Worm (Caenorhabditis elegans) whole organism, L2 larva: ENCODE data around the gene F54D5.17.

ENCODE experiments used
- C34F6.9 ChIP-seq: fragments of 150-350 bp; optimal IDR thresholded peaks from 2 replicates; lab custom pipeline; 2014; ENCODE audit warnings: missing biosample characterization, missing genetic modification characterization
- F13H6.1 ChIP-seq: sonication (generic microtip); optimal IDR thresholded peaks from 2 replicates; lab custom pipeline; 2016; ENCODE audit warnings: missing genetic modification characterization, missing compliant biosample characterization
- R02D3.7 ChIP-seq: fragments of 150-350 bp; optimal IDR thresholded peaks from 2 replicates; lab custom pipeline; 2014; ENCODE audit warnings: missing biosample characterization, missing genetic modification characterization
- Y55F3AM.14 ChIP-seq: fragments of 200-800 bp; sonication (Bioruptor generic); optimal IDR thresholded peaks from 2 replicates; lab custom pipeline; 2018; ENCODE audit warnings: mild to moderate bottlenecking, missing genetic modification characterization, missing compliant biosample characterization
- aly-2 ChIP-seq: fragments of 150-350 bp; optimal IDR thresholded peaks from 2 replicates; lab custom pipeline; 2014; ENCODE audit warnings: missing biosample characterization, missing genetic modification characterization
- ama-1 ChIP-seq: fragments of 150-350 bp; optimal IDR thresholded peaks from 2 replicates; lab custom pipeline; 2018; ENCODE audit warnings: inconsistent platforms
- blmp-1 ChIP-seq: sonication (generic microtip); optimal IDR thresholded peaks from 2 replicates; lab custom pipeline; 2017; ENCODE audit warnings: missing genetic modification characterization, mild to moderate bottlenecking, missing compliant biosample characterization, antibody characterized with exemption, moderate library complexity; ENCODE audit not compliant: insufficient read depth
- ceh-82 ChIP-seq: fragments of 150-350 bp; optimal IDR thresholded peaks from 2 replicates; lab custom pipeline; 2014; ENCODE audit warnings: missing biosample characterization, missing genetic modification characterization
- crh-2 ChIP-seq: sonication (generic microtip); optimal IDR thresholded peaks from 2 replicates; lab custom pipeline; 2017; ENCODE audit warnings: missing biosample characterization, missing genetic modification characterization
- dmd-4 ChIP-seq: sonication (generic microtip); optimal IDR thresholded peaks from 2 replicates; lab custom pipeline; 2017; ENCODE audit warnings: missing biosample characterization, missing genetic modification characterization
- egl-27 ChIP-seq: sonication (generic microtip); optimal IDR thresholded peaks from 3 replicates; lab custom pipeline; 2017; ENCODE audit warnings: missing biosample characterization, missing genetic modification reagents, missing genetic modification characterization
- elt-1 ChIP-seq: fragments of 150-350 bp; optimal IDR thresholded peaks from 2 replicates; lab custom pipeline; 2014; ENCODE audit warnings: missing biosample characterization, missing genetic modification characterization
- elt-3 ChIP-seq: sonication (generic microtip); optimal IDR thresholded peaks from 2 replicates; lab custom pipeline; 2017; ENCODE audit warnings: missing biosample characterization, missing genetic modification characterization
- fos-1 ChIP-seq: fragments of 150-350 bp; optimal IDR thresholded peaks from 2 replicates; lab custom pipeline; 2014; ENCODE audit warnings: missing biosample characterization, missing genetic modification characterization
- gmeb-1 ChIP-seq: fragments of 150-350 bp; optimal IDR thresholded peaks from 2 replicates; lab custom pipeline; 2014; ENCODE audit warnings: missing biosample characterization, missing genetic modification characterization
- lin-13 ChIP-seq: fragments of 150-350 bp; optimal IDR thresholded peaks from 2 replicates; lab custom pipeline; 2014; ENCODE audit warnings: missing biosample characterization, missing genetic modification reagents, missing genetic modification characterization
- lin-39 ChIP-seq: fragments of 150-350 bp; optimal IDR thresholded peaks from 2 replicates; lab custom pipeline; 2014; ENCODE audit warnings: missing biosample characterization, missing genetic modification reagents, missing genetic modification characterization
- mdl-1 ChIP-seq, 2 experiments: fragments of 150-350 bp in 1 of 2; sonication (generic microtip) in 1 of 2; optimal IDR thresholded peaks; 2 replicates each; lab custom pipeline; 2017; ENCODE audit warnings: missing biosample characterization in 2 of 2, missing genetic modification characterization in 2 of 2
- nhr-10 ChIP-seq: sonication (generic microtip); optimal IDR thresholded peaks from 2 replicates; lab custom pipeline; 2017; ENCODE audit warnings: missing biosample characterization, missing genetic modification characterization
- nhr-11 ChIP-seq: fragments of 150-350 bp; optimal IDR thresholded peaks from 2 replicates; lab custom pipeline; 2014; ENCODE audit warnings: missing biosample characterization, missing genetic modification characterization
- nhr-12 ChIP-seq: fragments of 150-350 bp; optimal IDR thresholded peaks from 2 replicates; lab custom pipeline; 2014; ENCODE audit warnings: missing biosample characterization, missing genetic modification characterization
- nhr-21 ChIP-seq: fragments of 150-350 bp; optimal IDR thresholded peaks from 2 replicates; lab custom pipeline; 2014; ENCODE audit warnings: missing biosample characterization, missing genetic modification characterization
- nhr-23 ChIP-seq: fragments of 150-350 bp; optimal IDR thresholded peaks from 2 replicates; lab custom pipeline; 2014; ENCODE audit warnings: missing biosample characterization, missing genetic modification reagents, missing genetic modification characterization
- nhr-25 ChIP-seq: fragments of 150-350 bp; sonication (generic microtip); optimal IDR thresholded peaks from 3 replicates; lab custom pipeline; 2014; ENCODE audit warnings: missing biosample characterization, missing genetic modification characterization
- nhr-77 ChIP-seq: fragments of 150-350 bp; optimal IDR thresholded peaks from 2 replicates; lab custom pipeline; 2014; ENCODE audit warnings: missing biosample characterization, missing genetic modification characterization
- peb-1 ChIP-seq: fragments of 150-350 bp; optimal IDR thresholded peaks from 2 replicates; lab custom pipeline; 2014; ENCODE audit warnings: missing biosample characterization, missing genetic modification characterization
- sem-4 ChIP-seq: fragments of 150-350 bp; optimal IDR thresholded peaks from 2 replicates; lab custom pipeline; 2014; ENCODE audit warnings: missing biosample characterization, missing genetic modification reagents, missing genetic modification characterization
- sma-3 ChIP-seq: sonication (generic microtip); optimal IDR thresholded peaks from 2 replicates; lab custom pipeline; 2016; ENCODE audit warnings: missing genetic modification reagents, missing genetic modification characterization, missing compliant biosample characterization
- sma-9 ChIP-seq, 2 experiments: fragments of 150-350 bp in 1 of 2; sonication (generic microtip) in 1 of 2; optimal IDR thresholded peaks; 2 replicates each; lab custom pipeline; 2014 to 2016; ENCODE audit warnings: missing genetic modification characterization in 2 of 2, mild to moderate bottlenecking in 1 of 2, missing biosample characterization in 1 of 2, missing compliant biosample characterization in 1 of 2, missing genetic modification reagents in 1 of 2, moderate library complexity in 1 of 2
- snpc-4 ChIP-seq: fragments of 150-350 bp; optimal IDR thresholded peaks from 2 replicates; lab custom pipeline; 2014; ENCODE audit warnings: missing biosample characterization, missing genetic modification characterization
- unc-39 ChIP-seq: fragments of 150-350 bp; optimal IDR thresholded peaks from 2 replicates; lab custom pipeline; 2014; ENCODE audit warnings: missing biosample characterization, missing genetic modification characterization
- unc-55 ChIP-seq: fragments of 150-350 bp; sonication (generic microtip); optimal IDR thresholded peaks from 3 replicates; lab custom pipeline; 2014; ENCODE audit warnings: missing biosample characterization, missing genetic modification reagents, missing genetic modification characterization
- unc-62 ChIP-seq: fragments of 150-350 bp; optimal IDR thresholded peaks from 2 replicates; lab custom pipeline; 2014; ENCODE audit warnings: missing biosample characterization, missing genetic modification reagents, missing genetic modification characterization
- zag-1 ChIP-seq: fragments of 150-350 bp; optimal IDR thresholded peaks from 2 replicates; lab custom pipeline; 2014; ENCODE audit warnings: missing biosample characterization, missing genetic modification characterization
- ztf-1 ChIP-seq: fragments of 200-800 bp; sonication (Bioruptor generic); conservative IDR thresholded peaks from 2 replicates; pipeline ENCODE4 v1.3.6; 2022; ENCODE audit warnings: missing genetic modification characterization, missing compliant biosample characterization
- ztf-11 ChIP-seq: sonication (generic microtip); optimal IDR thresholded peaks from 2 replicates; lab custom pipeline; 2017; ENCODE audit warnings: missing biosample characterization, missing genetic modification characterization
- ztf-4 ChIP-seq: fragments of 150-350 bp; optimal IDR thresholded peaks from 2 replicates; lab custom pipeline; 2014; ENCODE audit warnings: missing biosample characterization, missing genetic modification characterization

The F54D5.17 gene

DNA sequence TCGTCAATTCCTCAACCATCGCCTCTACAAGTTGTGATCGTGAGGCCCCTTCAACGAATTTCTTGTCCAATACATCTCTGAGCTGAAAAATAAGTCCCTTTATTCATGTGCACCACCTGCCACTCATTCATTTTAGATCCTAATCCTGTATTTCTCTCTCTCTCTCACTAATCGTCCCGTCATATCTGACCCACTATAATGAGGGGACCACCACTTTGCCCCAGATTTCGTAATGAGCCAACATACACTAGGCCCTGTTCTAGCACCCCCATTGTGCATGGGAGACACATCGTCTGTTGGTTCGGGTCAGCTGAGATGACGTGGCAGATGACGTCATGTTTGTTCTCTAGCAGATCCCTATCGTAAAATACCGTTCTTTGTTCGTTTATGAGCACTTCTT is 21.0 kb upstream of the F54D5.17 start:
- TF ChIP-seq zag-1 (tag; lab: Kevin White, UChicago) (no peak), blmp-1 (tag; lab: Kevin White, UChicago) (no peak), snpc-4 (tag; lab: Kevin White, UChicago) (no peak), crh-2 (tag; lab: Kevin White, UChicago) (no peak), mdl-1 (tag; optimal IDR thresholded peaks at IDR 0.05; lab: Kevin White, UChicago) (no peak), aly-2 (tag; lab: Kevin White, UChicago) (no peak), nhr-23 (tag; lab: Kevin White, UChicago) (no peak), ceh-82 (no peak), nhr-12 (tag; lab: Kevin White, UChicago) (no peak), unc-39 (no peak), elt-3 (tag; lab: Kevin White, UChicago) (no peak), dmd-4 (tag; lab: Kevin White, UChicago) (no peak), ztf-11 (tag; lab: Kevin White, UChicago) (no peak), sma-3 (GFP tag; lab: Kevin White, UChicago) (no peak), peb-1 (tag; lab: Kevin White, UChicago) (no peak), C34F6.9 (no peak), ztf-4 (tag; lab: Kevin White, UChicago) (no peak)

ce11 chrII:11535924-11536323 is 20.5 kb upstream of the F54D5.17 start:
- no peak for TF ChIP-seq unc-55 (GFP tag; lab: Kevin White, UChicago)
- no peak for TF ChIP-seq unc-62 (GFP tag; lab: Kevin White, UChicago)
- no peak for TF ChIP-seq elt-1
- TF ChIP-seq sem-4, result no peak
- no peak for TF ChIP-seq F13H6.1
- TF ChIP-seq aly-2 (tag; lab: Kevin White, UChicago), result no peak
- no peak for TF ChIP-seq fos-1 (tag; lab: Kevin White, UChicago)
- no peak for TF ChIP-seq egl-27 (tag; lab: Kevin White, UChicago)
- TF ChIP-seq nhr-25 (tag; lab: Kevin White, UChicago), result no peak
- no peak for TF ChIP-seq dmd-4 (tag; lab: Kevin White, UChicago)
- no peak for TF ChIP-seq ztf-1 (GFP tag; lab: Robert Waterston, UW)
- TF ChIP-seq sma-9 (GFP tag; optimal IDR thresholded peaks at IDR 0.05; lab: Kevin White, UChicago), result no peak
- TF ChIP-seq sma-9 (tag; optimal IDR thresholded peaks at IDR 0.05; lab: Kevin White, UChicago), result no peak

DNA sequence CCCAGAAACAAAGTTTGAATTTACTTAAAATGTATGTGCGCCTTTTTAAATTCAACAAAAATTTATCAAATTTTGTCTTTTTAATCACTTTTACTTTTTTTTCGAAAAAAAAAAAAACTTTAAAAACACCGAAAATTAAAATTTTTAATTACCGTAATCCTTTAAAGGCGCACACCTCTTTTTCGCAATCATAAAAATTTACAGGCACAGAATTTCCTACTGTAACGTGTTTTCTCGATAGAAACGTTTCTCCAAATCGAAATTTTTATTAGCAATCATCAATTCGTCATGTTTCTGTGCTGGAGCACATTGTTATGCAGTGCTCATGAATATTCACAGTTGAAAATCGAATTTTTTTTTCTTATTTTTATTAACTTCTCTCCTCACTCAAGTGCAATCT is 19.9 kb upstream of the F54D5.17 start:
- no peak for TF ChIP-seq nhr-21
- TF ChIP-seq nhr-77, result no peak
- TF ChIP-seq nhr-12 (tag; lab: Kevin White, UChicago), result no peak
- TF ChIP-seq ztf-11 (tag; lab: Kevin White, UChicago), result no peak
- TF ChIP-seq gmeb-1, result no peak
- no peak for TF ChIP-seq blmp-1 (tag; lab: Kevin White, UChicago)
- TF ChIP-seq dmd-4 (tag; lab: Kevin White, UChicago), result no peak
- no peak for TF ChIP-seq lin-39 (tag; lab: Kevin White, UChicago)
- TF ChIP-seq lin-13 (GFP tag; lab: Kevin White, UChicago), result no peak

- TF ChIP-seq R02D3.7 (tag; lab: Kevin White, UChicago) (no peak), Y55F3AM.14 (GFP tag; lab: Kevin White, UChicago) (no peak), mdl-1 (tag; optimal IDR thresholded peaks at IDR 0.05; lab: Kevin White, UChicago) (no peak), sma-9 (GFP tag; optimal IDR thresholded peaks at IDR 0.05; lab: Kevin White, UChicago) (no peak), sma-9 (tag; optimal IDR thresholded peaks at IDR 0.05; lab: Kevin White, UChicago) (no peak), nhr-11 (tag; lab: Kevin White, UChicago) (no peak), lin-13 (GFP tag; lab: Kevin White, UChicago) (no peak), nhr-77 (no peak), dmd-4 (tag; lab: Kevin White, UChicago) (no peak), nhr-10 (tag; lab: Kevin White, UChicago) (no peak), C34F6.9 (no peak), ama-1 (lab: Kevin White, UChicago) (no peak), nhr-23 (tag; lab: Kevin White, UChicago) (no peak)
Observed at ce11 chrII:11537115-11537514, 19.3 kb upstream of the F54D5.17 start.
